Fruit fly (Drosophila melanogaster): ENCODE data around the gene edin.

The edin gene

dm6 chr3L:17534396-17534795 is 39.7 kb downstream of the edin start:
- no peak for TF ChIP-seq CG17806 (tag; optimal IDR thresholded peaks at IDR 0.05)
- TF ChIP-seq CG13204 (GFP tag; optimal IDR thresholded peaks at IDR 0.05): no peak
- TF ChIP-seq Snoo (tag; optimal IDR thresholded peaks at IDR 0.05): no peak
- TF ChIP-seq gl (tag; optimal IDR thresholded peaks at IDR 0.05): no peak
- TF ChIP-seq CG32121 (GFP tag; IDR thresholded peaks at IDR 0.05): no peak
- no peak for TF ChIP-seq Ets98B (GFP tag; IDR thresholded peaks at IDR 0.05)

- TF ChIP-seq CG9948 (tag; optimal IDR thresholded peaks at IDR 0.05): no peak
- no peak for TF ChIP-seq CG17806 (tag; optimal IDR thresholded peaks at IDR 0.05)
- no peak for TF ChIP-seq fd96Ca (GFP tag; IDR thresholded peaks at IDR 0.05)
- TF ChIP-seq Snoo (tag; optimal IDR thresholded peaks at IDR 0.05): no peak
- no peak for TF ChIP-seq CG4496 (GFP tag; IDR thresholded peaks at IDR 0.05)
- TF ChIP-seq CG12605 (GFP tag; IDR thresholded peaks at IDR 0.05): no peak
- no peak for TF ChIP-seq Pif1A (GFP tag; optimal IDR thresholded peaks at IDR 0.05)
- TF ChIP-seq CG32121 (GFP tag; IDR thresholded peaks at IDR 0.05): no peak
- TF ChIP-seq CG15710 (tag; optimal IDR thresholded peaks at IDR 0.05): no peak
- no peak for TF ChIP-seq gl (tag; optimal IDR thresholded peaks at IDR 0.05)
- no peak for TF ChIP-seq CG34367 (tag; optimal IDR thresholded peaks at IDR 0.05)
- no peak for TF ChIP-seq CG14655 (GFP tag; optimal IDR thresholded peaks at IDR 0.05)
- no peak for TF ChIP-seq CG8301 (tag; optimal IDR thresholded peaks at IDR 0.05)
- no peak for TF ChIP-seq Pif1B (GFP tag; optimal IDR thresholded peaks at IDR 0.05)
- TF ChIP-seq EcR (GFP tag; optimal IDR thresholded peaks at IDR 0.05): no peak
- no peak for TF ChIP-seq rn (GFP tag; IDR thresholded peaks at IDR 0.05)
- no peak for TF ChIP-seq D1 (tag; optimal IDR thresholded peaks at IDR 0.05)
Observed at dm6 chr3L:17535768-17536167, 41.1 kb downstream of the edin start.

- no peak for TF ChIP-seq gl (tag; optimal IDR thresholded peaks at IDR 0.05)
Observed at dm6 chr3L:17538250-17538649, 43.6 kb downstream of the edin start.

- TF ChIP-seq CG10348 (GFP tag; IDR thresholded peaks at IDR 0.05): no peak
- no peak for TF ChIP-seq Snoo (tag; optimal IDR thresholded peaks at IDR 0.05)
- no peak for TF ChIP-seq rn (GFP tag; IDR thresholded peaks at IDR 0.05)
- no peak for TF ChIP-seq CG34367 (tag; optimal IDR thresholded peaks at IDR 0.05)
- TF ChIP-seq CG15710 (tag; optimal IDR thresholded peaks at IDR 0.05): no peak
- no peak for TF ChIP-seq EcR (GFP tag; optimal IDR thresholded peaks at IDR 0.05)
Observed at dm6 chr3L:17538907-17539306, 44.2 kb downstream of the edin start.

dm6 chr3L:17540004-17540403 is 45.3 kb downstream of the edin start:
- TF ChIP-seq CG4496 (GFP tag; IDR thresholded peaks at IDR 0.05): no peak
- TF ChIP-seq gl (tag; optimal IDR thresholded peaks at IDR 0.05): no peak
- no peak for TF ChIP-seq CG12605 (GFP tag; IDR thresholded peaks at IDR 0.05)
- TF ChIP-seq CG8301 (tag; optimal IDR thresholded peaks at IDR 0.05): no peak
- TF ChIP-seq CG13204 (GFP tag; optimal IDR thresholded peaks at IDR 0.05): no peak
